Worm (Caenorhabditis elegans) whole organism, dauer: ENCODE data around the gene mps-4.

Experiments
- unc-62 ChIP-seq: sonication (generic microtip); optimal IDR thresholded peaks from 2 replicates; lab custom pipeline; 2017; ENCODE audit warnings: missing biosample characterization, missing genetic modification reagents, missing genetic modification characterization

The mps-4 gene

DNA sequence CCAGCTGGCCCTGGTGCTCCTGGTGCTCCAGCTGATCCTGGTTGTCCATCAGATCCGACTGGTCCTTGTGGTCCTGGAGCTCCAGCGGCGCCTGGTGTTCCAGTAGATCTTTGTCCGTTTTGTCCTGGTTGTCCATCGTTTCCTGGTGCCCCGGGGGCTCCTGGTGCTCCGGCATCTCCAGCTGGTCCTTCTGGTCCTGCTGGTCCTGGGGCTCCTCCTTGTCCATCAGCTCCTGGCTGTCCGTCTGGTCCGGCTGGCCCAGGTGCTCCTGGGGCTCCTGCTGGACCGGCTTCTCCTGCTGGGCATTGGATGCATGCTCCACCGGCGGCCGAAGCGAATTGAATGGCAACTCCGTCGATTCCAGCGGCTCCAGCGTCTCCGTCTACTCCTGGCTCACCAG lies 9.0 kb downstream of the mps-4 start:
- no peak for TF ChIP-seq unc-62

DNA sequence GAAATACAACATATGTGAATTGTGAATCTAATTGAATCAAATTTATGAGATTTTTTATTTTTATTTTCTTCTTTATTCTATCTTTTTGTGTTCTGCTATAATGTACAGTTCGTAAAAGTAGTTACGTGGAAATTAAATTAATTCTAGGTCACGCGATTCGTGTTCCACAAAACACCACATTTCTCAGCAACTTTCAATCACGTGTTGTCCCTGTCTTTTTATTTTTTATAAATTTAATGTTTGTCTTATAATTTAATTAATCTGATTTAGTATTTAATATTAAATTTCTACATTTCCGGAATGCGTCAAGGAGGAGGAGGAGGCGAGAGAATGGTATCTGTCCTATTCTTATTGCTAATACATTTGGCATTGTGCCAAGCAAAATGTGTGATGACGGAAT lies 13.5 kb downstream of the mps-4 start, which contains the start of gene ncr-2:
Gene ncr-2 (plus strand): TSS at position 301 of the 400 bp plus-strand sequence.
- TF ChIP-seq unc-62, result no peak

DNA sequence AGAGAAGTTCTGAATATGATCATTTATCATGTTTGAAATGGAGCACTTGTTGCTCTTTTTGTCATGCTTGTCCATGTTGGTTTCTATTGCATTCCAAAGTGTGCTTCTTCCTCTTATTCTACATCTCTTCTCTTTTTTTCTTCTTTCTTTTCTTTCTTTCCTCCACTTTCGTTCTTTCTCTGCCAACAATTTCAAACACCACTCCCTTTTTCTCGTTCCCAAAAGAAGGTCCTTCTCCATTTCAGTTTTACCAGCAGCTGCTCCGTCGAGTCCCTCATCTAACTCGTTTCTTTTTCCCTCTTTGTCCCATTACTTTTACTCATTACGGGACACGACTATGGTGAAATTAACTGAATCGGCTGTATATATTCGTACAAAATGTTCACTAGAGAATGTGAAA lies 16.6 kb downstream of the mps-4 start, which contains the start of gene F09G8.5:
Gene F09G8.5 (plus strand): TSS at position 38 of the 400 bp plus-strand sequence.
- TF ChIP-seq unc-62, result no peak

DNA sequence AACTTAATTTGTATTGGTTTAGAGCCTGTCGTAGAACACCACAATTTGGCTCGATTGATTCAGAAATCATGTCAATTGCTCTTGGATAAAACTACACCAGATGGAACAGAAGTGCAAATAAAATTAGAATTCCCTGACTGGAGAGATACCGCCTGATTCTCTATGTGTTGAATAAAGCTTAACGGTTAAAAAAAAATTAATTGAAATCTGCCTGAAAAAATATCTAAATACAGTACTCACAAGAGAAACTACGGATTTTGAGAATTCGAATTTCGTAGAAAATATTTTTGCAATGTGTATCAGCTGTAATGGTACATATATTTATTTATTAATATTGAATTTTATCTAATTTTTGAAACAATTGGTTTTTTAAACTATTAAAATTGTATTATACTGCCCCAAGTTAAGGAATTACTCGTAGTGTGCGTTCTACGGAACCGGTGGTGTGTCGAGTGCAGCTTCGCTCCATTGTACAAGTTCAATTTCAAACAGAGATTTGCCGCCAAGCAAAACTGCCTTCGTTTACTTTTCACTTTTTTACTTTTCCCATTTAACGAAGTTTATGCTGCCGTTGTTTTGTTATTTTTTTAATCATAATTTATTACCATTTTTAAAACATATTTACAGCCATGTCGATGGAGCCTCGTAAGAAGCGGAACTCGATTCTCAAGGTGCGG lies 21.4 kb downstream of the mps-4 start, which contains the start of gene knl-1:
Gene knl-1 (plus strand): TSS at position 626 of the 677 bp plus-strand sequence.
- no peak for TF ChIP-seq unc-62

DNA sequence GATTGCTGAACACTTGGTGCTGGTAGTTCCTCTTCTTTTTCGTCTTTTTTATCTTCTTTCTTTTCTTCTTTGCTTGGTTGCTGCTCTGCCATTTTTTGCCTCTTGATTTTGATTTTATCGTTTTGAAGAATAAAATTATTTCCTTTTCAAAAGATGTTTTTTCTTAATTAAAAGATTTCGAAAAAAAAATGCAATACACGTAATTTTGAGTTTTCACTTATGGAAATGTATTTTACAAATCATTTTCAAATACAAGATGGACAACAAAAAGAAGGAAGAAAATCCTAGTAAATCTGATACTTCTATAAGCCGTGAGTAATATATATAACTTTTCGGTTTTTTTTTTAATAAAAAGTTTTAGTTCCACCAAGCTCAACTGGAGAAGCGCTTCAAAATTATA lies 22.2 kb downstream of the mps-4 start, which contains the start of the genes C02F5.10 and C02F5.2:
Gene C02F5.10 (minus strand): TSS at position 101 of the 400 bp plus-strand sequence.
Gene C02F5.2 (plus strand): TSS at position 239 of the 400 bp plus-strand sequence.
- no peak for TF ChIP-seq unc-62

DNA sequence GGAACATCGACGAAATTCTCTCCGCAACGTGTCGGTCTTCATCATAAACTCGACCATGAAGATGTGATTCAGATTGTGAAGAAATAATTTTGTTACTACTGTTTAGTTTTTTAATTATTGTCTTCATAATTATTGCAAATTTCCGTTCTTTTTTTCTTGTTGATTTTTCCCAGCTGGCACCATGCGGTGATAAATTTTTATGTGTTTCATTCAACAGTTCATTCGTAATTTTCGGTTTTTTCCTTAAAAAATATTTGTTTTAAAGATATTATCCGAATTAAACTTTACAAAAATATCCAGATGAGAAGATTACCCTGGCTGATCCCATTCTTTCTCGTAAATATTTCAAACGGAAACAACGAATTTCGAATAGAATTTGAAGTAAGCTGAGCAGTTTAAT lies 24.5 kb downstream of the mps-4 start, which contains the start of gene C02F5.13:
Gene C02F5.13 (plus strand): TSS at position 301 of the 400 bp plus-strand sequence.
- no peak for TF ChIP-seq unc-62

DNA sequence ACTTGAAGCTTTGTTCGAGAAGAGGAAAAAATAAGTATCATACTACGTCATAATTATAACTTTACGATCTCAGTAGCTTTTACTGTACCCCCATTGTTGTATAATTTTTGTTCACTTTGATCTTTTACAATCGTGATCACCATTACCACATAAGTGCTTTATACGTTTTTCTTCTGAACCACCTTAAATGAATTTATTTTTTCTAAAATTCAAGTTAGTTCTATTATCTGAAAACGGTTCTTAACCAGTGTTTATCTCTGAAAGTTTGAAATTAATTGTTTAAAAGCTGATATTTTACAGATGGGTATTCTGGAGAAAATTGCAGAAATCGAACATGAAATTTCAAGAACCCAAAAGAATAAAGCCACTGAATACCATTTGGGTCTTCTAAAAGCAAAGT lies 26.0 kb downstream of the mps-4 start, which contains the start of gene C02F5.3:
Gene C02F5.3 (plus strand): TSS at position 301 of the 400 bp plus-strand sequence.
- no peak for TF ChIP-seq unc-62

DNA sequence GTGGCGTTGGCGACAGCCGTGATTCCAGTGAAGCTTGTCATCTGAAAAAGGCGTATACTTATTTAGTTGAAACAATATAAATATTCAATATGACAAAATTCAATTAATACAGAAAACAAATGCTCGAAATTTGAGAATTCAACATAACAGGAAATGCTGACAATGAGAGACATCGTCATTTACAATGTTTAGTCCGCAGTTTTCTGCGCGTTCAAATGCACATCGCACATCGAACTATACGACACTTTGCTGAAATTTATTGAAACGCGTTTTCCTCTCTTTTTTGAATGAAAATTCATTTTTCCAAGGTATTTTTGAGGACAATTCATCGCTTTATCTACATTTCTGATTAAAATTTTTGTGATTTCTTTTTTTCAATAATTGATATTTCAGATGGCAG lies 27.5 kb downstream of the mps-4 start, which contains the start of the genes pbs-6 and cids-1:
Gene pbs-6 (minus strand): TSS at position 41 of the 400 bp plus-strand sequence.
Gene cids-1 (plus strand): TSS at position 394 of the 400 bp plus-strand sequence.
- no peak for TF ChIP-seq unc-62

DNA sequence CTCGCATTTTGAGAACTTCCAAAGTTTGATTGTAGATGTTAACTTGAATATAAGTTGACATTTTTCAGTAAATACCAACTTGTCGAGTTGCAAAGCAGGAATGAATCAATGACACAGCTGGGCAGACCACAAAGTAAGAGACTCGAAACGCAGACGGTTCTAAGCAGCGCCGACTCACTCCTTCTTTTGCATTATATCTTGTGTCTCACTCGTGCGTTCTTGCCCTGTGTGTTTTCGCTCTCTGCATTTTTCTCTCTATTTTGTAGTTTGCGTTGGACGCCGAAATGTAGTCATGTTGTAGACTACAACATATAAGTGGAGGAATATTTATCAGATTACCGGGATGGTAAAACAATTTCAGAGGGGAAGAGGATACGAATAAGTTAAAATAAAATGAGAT lies 28.8 kb downstream of the mps-4 start, which contains the start of gene C02F5.12:
Gene C02F5.12 (minus strand): TSS at position 221 of the 400 bp plus-strand sequence.
- no peak for TF ChIP-seq unc-62

DNA sequence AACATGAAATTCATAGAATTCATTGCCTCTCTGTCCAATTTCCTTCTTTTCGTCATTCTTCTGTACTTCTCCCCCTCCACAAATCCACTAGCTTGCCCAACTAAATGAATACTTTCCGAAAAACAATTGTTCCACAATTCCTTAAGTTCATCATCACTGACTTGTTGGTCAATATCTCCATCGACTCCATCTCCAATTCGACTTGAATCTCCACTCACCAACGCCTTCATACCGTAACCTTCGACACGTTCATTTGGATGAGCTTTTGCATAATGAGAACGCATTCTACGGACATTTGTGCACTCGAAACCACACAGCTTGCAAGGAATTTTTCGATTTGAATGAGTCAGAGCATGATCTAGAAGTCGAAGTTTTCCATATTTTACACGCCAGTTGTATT lies 30.6 kb downstream of the mps-4 start:
- no peak for TF ChIP-seq unc-62

DNA sequence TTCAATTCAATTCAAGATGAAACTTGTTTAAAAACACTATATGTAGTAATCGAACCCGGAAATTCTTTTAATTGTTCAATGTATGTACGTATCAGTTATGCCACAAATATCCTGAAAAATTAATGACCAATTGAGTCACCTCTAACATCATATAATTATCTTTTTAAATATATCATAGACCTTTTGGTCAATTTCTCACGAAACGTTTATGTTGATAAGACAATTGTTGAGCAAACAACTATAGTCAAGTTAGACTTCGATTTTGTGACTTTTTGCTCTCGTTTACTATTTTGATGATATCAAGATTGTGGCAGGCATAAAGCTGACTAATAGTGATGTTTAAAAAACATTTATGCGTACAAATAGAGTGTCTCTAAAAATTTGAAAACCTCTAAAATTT lies 31.3 kb downstream of the mps-4 start:
- TF ChIP-seq unc-62, result no peak

DNA sequence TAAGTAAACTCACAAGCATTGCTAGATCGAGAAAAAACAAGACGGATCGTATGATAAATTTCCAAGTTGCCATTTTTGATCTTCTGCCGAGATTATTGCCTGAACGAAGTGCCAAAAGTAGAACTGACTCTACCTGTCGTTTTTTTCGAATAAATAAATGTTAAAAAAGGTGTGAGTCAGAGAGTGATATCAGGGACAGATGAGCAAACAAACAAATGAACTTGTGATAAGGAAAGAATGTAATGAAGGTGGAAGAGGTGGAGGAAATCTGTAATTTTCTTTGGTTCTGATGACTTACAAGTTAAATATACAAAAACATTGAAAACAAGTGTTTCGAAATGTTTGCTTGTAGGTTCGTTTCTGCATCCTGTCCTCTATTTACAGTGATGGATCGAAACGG lies 32.3 kb downstream of the mps-4 start, which contains the start of gene tsp-1:
Gene tsp-1 (minus strand): TSS at position 99 of the 400 bp plus-strand sequence.
- no peak for TF ChIP-seq unc-62

DNA sequence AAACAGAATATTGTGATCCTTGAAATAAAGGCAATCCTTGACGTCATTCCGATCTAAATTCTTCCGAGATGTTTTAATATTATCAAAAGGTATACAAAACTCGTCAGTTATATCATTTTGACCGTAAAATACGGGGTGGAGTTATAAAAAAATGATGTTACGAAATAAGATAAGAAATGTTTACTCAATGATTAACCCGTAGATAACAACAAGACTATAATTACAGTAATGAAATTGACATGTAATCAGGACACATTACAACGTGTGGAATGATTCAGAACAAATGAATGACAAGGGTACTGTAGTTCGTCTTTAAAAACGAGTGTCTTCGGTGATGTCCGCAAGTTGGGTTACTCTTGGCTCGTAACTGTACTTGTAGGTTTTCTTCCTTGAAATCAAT lies 33.7 kb downstream of the mps-4 start, which contains the start of gene tsp-2:
Gene tsp-2 (minus strand): TSS at position 109 of the 400 bp plus-strand sequence.
- TF ChIP-seq unc-62, result no peak

DNA sequence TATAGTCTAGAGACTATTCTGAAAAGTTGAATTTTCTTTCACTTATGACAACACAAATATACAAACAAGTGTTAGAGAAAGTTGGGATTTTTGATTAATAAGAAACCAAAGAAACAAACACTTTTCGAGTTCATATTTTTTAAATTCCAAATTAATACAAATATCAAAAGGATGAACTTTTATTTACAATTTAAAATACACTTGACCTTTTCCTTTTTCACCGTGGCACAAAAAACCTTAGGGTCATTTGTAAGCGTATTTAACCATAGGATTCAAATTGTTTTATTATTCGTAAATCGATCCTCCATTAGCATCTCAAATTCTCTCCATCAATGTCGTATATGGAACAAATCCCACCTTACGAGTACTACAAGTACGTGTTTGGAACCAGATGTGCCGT lies 35.7 kb downstream of the mps-4 start, which contains the start of gene C02F5.5:
Gene C02F5.5 (plus strand): TSS at position 301 of the 400 bp plus-strand sequence.
- no peak for TF ChIP-seq unc-62

DNA sequence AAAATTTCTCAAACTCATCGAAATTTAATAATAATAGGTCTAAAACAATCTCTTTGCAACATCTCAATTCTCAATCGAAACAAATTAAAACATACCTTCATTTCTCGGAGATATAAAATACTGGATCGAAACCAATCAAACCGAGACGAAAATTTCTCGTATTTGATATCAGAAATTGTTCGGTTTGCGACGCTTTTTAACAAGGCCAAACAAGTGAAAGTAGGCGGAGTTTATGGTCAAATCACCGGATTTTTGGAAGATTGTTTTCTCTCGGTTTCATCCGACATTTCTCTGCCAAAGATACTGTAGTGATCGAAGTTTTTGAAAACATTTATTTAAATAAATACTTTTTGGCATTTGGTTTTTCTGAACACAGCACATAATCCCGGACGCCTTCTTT lies 36.2 kb downstream of the mps-4 start, which contains the start of gene C02F5.14:
Gene C02F5.14 (minus strand): TSS at position 157 of the 400 bp plus-strand sequence.
- no peak for TF ChIP-seq unc-62

DNA sequence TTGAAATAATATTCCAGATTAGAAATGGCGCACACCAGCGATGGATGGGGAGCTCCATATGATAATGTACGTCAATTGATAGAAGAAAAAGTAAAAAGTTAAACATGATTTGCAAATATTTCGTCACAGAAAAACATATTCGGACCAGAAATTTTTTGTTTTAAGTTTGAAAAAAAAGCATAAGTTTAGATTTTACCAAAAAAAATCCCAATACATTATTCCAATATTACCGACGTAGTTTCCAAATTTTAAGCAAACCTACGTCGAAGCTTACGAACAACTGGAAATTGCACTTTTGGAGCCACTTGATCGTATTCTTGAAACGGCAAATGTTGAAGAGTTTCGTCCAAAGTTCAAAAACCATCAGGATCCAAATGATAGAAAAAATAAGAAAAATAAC lies 38.9 kb downstream of the mps-4 start, which contains the start of gene henn-1:
Gene henn-1 (plus strand): TSS at position 18 of the 400 bp plus-strand sequence.
- TF ChIP-seq unc-62, result no peak

DNA sequence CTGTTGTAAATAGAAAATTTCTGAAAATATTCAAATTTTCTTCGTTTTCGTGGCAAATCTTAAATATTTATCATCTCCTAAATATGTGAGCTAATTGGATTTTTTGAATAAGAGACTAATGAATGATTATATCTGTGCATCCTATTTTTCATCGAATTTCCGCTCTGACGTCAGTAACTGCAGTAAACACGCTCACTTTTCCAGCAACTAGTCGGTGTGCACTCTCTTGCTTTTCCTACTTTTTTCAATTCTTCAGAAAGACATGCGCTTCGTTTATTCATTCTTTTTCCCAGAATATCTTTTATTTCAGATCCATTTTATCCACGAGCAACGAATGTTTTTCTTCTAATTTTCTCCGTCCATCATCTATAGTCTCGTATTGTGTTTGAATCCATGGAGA lies 42.1 kb downstream of the mps-4 start:
- TF ChIP-seq unc-62, result no peak
